Worm (Caenorhabditis elegans) whole organism, young adult: ENCODE results near the gene F18E3.13.
A peak's percentile ranks its signal among the peaks of the same experiment; 100 is the strongest.

Experiments used
- B0035.1 ChIP-seq: sonication (generic microtip); optimal IDR thresholded peaks from 2 replicates; lab custom pipeline; 2016; ENCODE audit warnings: missing genetic modification characterization, mild to moderate bottlenecking, missing compliant biosample characterization, missing genotype, missing genetic modification reagents
- C06A6.2 ChIP-seq: fragments of 200-800 bp; sonication (Bioruptor generic); conservative IDR thresholded peaks from 2 replicates; pipeline ENCODE4 v1.3.6; 2022; ENCODE audit warnings: missing genetic modification characterization, missing compliant biosample characterization
- F10E7.11 ChIP-seq: sonication (generic microtip); optimal IDR thresholded peaks from 2 replicates; lab custom pipeline; 2017; ENCODE audit warnings: mild to moderate bottlenecking, missing genetic modification characterization, moderate library complexity, missing compliant biosample characterization
- F23B12.7 ChIP-seq: sonication (generic microtip); optimal IDR thresholded peaks from 2 replicates; lab custom pipeline; 2017; ENCODE audit warnings: missing genetic modification characterization, mild to moderate bottlenecking, missing compliant biosample characterization, antibody characterized with exemption, moderate library complexity; ENCODE audit not compliant: insufficient read depth
- F33H1.4 ChIP-seq: fragments of 200-800 bp; sonication (Bioruptor generic); IDR thresholded peaks from 2 replicates; pipeline ENCODE4 v1.3.6; 2022; ENCODE audit warnings: missing genetic modification reagents, missing genetic modification characterization, missing compliant biosample characterization
- F37B4.10 ChIP-seq: fragments of 200-800 bp; sonication (Bioruptor generic); IDR thresholded peaks from 2 replicates; pipeline ENCODE4 v1.3.6; 2022; ENCODE audit warnings: missing genetic modification characterization, missing compliant biosample characterization
- F39B2.1 ChIP-seq: fragments of 200-800 bp; sonication (Bioruptor generic); IDR thresholded peaks from 2 replicates; pipeline ENCODE4 v1.3.6; 2022; ENCODE audit warnings: missing genetic modification reagents, missing genetic modification characterization, missing compliant biosample characterization
- F52B5.7 ChIP-seq: sonication (generic microtip); optimal IDR thresholded peaks from 2 replicates; lab custom pipeline; 2016; ENCODE audit warnings: mild to moderate bottlenecking, missing genetic modification characterization, missing compliant biosample characterization
- F55B11.4 ChIP-seq: sonication (generic microtip); optimal IDR thresholded peaks from 2 replicates; lab custom pipeline; 2016; ENCODE audit warnings: missing compliant biosample characterization, missing genetic modification characterization, borderline replicate concordance; ENCODE audit not compliant: insufficient read depth
- F57C9.4 ChIP-seq: sonication (generic microtip); optimal IDR thresholded peaks from 2 replicates; lab custom pipeline; 2017; ENCODE audit warnings: mild to moderate bottlenecking, missing genetic modification characterization, missing compliant biosample characterization
- K11D2.4 ChIP-seq: fragments of 200-800 bp; sonication (Bioruptor generic); IDR thresholded peaks from 2 replicates; pipeline ENCODE4 v1.3.6; 2022; ENCODE audit warnings: missing genetic modification reagents, missing genetic modification characterization, missing compliant biosample characterization
- Y56A3A.18 ChIP-seq: fragments of 200-800 bp; sonication (Bioruptor generic); IDR thresholded peaks from 2 replicates; pipeline ENCODE4 v1.3.6; 2022; ENCODE audit warnings: missing genetic modification reagents, missing genetic modification characterization, missing compliant biosample characterization
- Y67H2A.10 ChIP-seq: fragments of 200-800 bp; sonication (Bioruptor generic); conservative IDR thresholded peaks from 2 replicates; pipeline ENCODE4 v1.3.6; 2022; ENCODE audit warnings: missing genetic modification reagents, missing genetic modification characterization, missing compliant biosample characterization
- attf-3 ChIP-seq: fragments of 200-800 bp; sonication (Bioruptor generic); conservative IDR thresholded peaks from 2 replicates; pipeline ENCODE4 v1.3.6; 2022; ENCODE audit warnings: missing genetic modification reagents, missing genetic modification characterization, missing compliant biosample characterization
- bed-1 ChIP-seq: fragments of 200-800 bp; sonication (Bioruptor generic); IDR thresholded peaks from 2 replicates; pipeline ENCODE4 v1.3.6; 2022; ENCODE audit warnings: missing genetic modification reagents, missing genetic modification characterization, missing compliant biosample characterization
- bed-2 ChIP-seq: fragments of 200-800 bp; sonication (Bioruptor generic); IDR thresholded peaks from 2 replicates; pipeline ENCODE4 v1.3.6; 2022; ENCODE audit warnings: missing genetic modification reagents, missing genetic modification characterization, missing compliant biosample characterization
- ceh-79 ChIP-seq: sonication (generic microtip); optimal IDR thresholded peaks from 2 replicates; lab custom pipeline; 2017; ENCODE audit warnings: mild to moderate bottlenecking, missing genetic modification characterization, missing compliant biosample characterization
- die-1 ChIP-seq: sonication (generic microtip); optimal IDR thresholded peaks from 2 replicates; lab custom pipeline; 2016; ENCODE audit warnings: missing genotype, mild to moderate bottlenecking, missing genetic modification characterization, missing compliant biosample characterization
- dpl-1 ChIP-seq: fragments of 150-350 bp; optimal IDR thresholded peaks from 2 replicates; lab custom pipeline; 2014; ENCODE audit warnings: missing biosample characterization, missing genetic modification reagents, missing genetic modification characterization
- egl-18 ChIP-seq: fragments of 200-800 bp; sonication (Bioruptor generic); IDR thresholded peaks from 2 replicates; pipeline ENCODE4 v1.3.6; 2022; ENCODE audit warnings: missing genetic modification reagents, missing genetic modification characterization, missing compliant biosample characterization
- egrh-3 ChIP-seq: fragments of 200-800 bp; sonication (Bioruptor generic); IDR thresholded peaks from 2 replicates; pipeline ENCODE4 v1.3.6; 2022; ENCODE audit warnings: missing genetic modification reagents, missing genetic modification characterization, missing compliant biosample characterization
- ekl-4 ChIP-seq: fragments of 200-800 bp; sonication (Bioruptor generic); IDR thresholded peaks from 2 replicates; pipeline ENCODE4 v1.3.6; 2022; ENCODE audit warnings: missing genetic modification reagents, missing genetic modification characterization, missing compliant biosample characterization
- fkh-3 ChIP-seq: sonication (generic microtip); optimal IDR thresholded peaks from 2 replicates; lab custom pipeline; 2016; ENCODE audit warnings: mild to moderate bottlenecking, missing genetic modification characterization, missing compliant biosample characterization
- gei-17 ChIP-seq: fragments of 200-800 bp; sonication (Bioruptor generic); optimal IDR thresholded peaks from 2 replicates; lab custom pipeline; 2018; ENCODE audit warnings: mild to moderate bottlenecking, missing genetic modification characterization, missing compliant biosample characterization
- hlh-26 ChIP-seq: fragments of 200-800 bp; sonication (Bioruptor generic); conservative IDR thresholded peaks from 2 replicates; pipeline ENCODE4 v1.3.6; 2022; ENCODE audit warnings: missing genetic modification reagents, missing genetic modification characterization, missing compliant biosample characterization
- hmg-1.2 ChIP-seq: fragments of 200-800 bp; sonication (Bioruptor generic); IDR thresholded peaks from 2 replicates; pipeline ENCODE4 v1.3.6; 2022; ENCODE audit warnings: missing genetic modification reagents, missing genetic modification characterization, missing compliant biosample characterization
- lin-54 ChIP-seq: fragments of 200-800 bp; sonication (Bioruptor generic); optimal IDR thresholded peaks from 2 replicates; lab custom pipeline; 2018; ENCODE audit warnings: mild to moderate bottlenecking, missing genetic modification characterization, missing compliant biosample characterization
- lsl-1 ChIP-seq: fragments of 200-800 bp; sonication (Bioruptor generic); optimal IDR thresholded peaks from 2 replicates; lab custom pipeline; 2018; ENCODE audit warnings: mild to moderate bottlenecking, missing genetic modification characterization, moderate library complexity, missing compliant biosample characterization
- madf-3 ChIP-seq: fragments of 200-800 bp; sonication (Bioruptor generic); IDR thresholded peaks from 2 replicates; pipeline ENCODE4 v1.3.6; 2022; ENCODE audit warnings: missing genetic modification reagents, missing genetic modification characterization, missing compliant biosample characterization
- mcd-1 ChIP-seq: fragments of 200-800 bp; sonication (Bioruptor generic); IDR thresholded peaks from 2 replicates; pipeline ENCODE4 v1.3.6; 2022; ENCODE audit warnings: missing genetic modification reagents, missing genetic modification characterization, missing compliant biosample characterization
- nhr-179 ChIP-seq: sonication (generic microtip); optimal IDR thresholded peaks from 2 replicates; lab custom pipeline; 2016; ENCODE audit warnings: mild to moderate bottlenecking, missing genetic modification characterization, missing compliant biosample characterization
- nhr-90 ChIP-seq: sonication (generic microtip); optimal IDR thresholded peaks from 2 replicates; lab custom pipeline; 2016; ENCODE audit warnings: missing genotype, mild to moderate bottlenecking, missing genetic modification characterization, missing compliant biosample characterization
- pbrm-1 ChIP-seq: fragments of 200-800 bp; sonication (Bioruptor generic); IDR thresholded peaks from 2 replicates; pipeline ENCODE4 v1.3.6; 2022; ENCODE audit warnings: missing genetic modification reagents, missing genetic modification characterization, missing compliant biosample characterization
- pha-4 ChIP-seq: fragments of 150-350 bp; sonication (generic microtip); optimal IDR thresholded peaks from 2 replicates; lab custom pipeline; 2014; ENCODE audit warnings: missing biosample characterization, missing genetic modification reagents, missing genetic modification characterization
- rpc-1 ChIP-seq, 2 experiments: fragments of 150-350 bp in 1 of 2; sonication (generic microtip) in 1 of 2; optimal IDR thresholded peaks; 2 replicates each; lab custom pipeline; 2014 to 2018; ENCODE audit warnings: missing biosample characterization in 1 of 2, missing genetic modification characterization in 1 of 2, missing genetic modification reagents in 1 of 2, missing genotype in 1 of 2
- sdz-38 ChIP-seq: sonication (generic microtip); optimal IDR thresholded peaks from 2 replicates; lab custom pipeline; 2016; ENCODE audit warnings: missing genotype, missing genetic modification characterization, missing compliant biosample characterization
- sea-2 ChIP-seq: fragments of 200-800 bp; sonication (Bioruptor generic); IDR thresholded peaks from 2 replicates; pipeline ENCODE4 v1.3.6; 2022; ENCODE audit warnings: missing genetic modification characterization, missing compliant biosample characterization
- snpc-4 ChIP-seq, 5 experiments: fragments of 150-350 bp in 1 of 5; sonication (generic microtip) in 4 of 5; optimal IDR thresholded peaks; 2 replicates each; lab custom pipeline; 2014 to 2018; ENCODE audit warnings: missing genetic modification characterization in 5 of 5, missing biosample characterization in 3 of 5, antibody characterized with exemption in 2 of 5, mild to moderate bottlenecking in 2 of 5, missing compliant biosample characterization in 2 of 5, missing genotype in 2 of 5, moderate library complexity in 2 of 5, missing genetic modification reagents in 1 of 5
- sptf-2 ChIP-seq: fragments of 200-800 bp; sonication (Bioruptor generic); optimal IDR thresholded peaks from 2 replicates; lab custom pipeline; 2018; ENCODE audit warnings: mild to moderate bottlenecking, missing genetic modification characterization, missing compliant biosample characterization
- unc-130 ChIP-seq: sonication (generic microtip); optimal IDR thresholded peaks from 2 replicates; lab custom pipeline; 2016; ENCODE audit warnings: missing genetic modification reagents, missing genetic modification characterization, missing compliant biosample characterization
- ztf-25 ChIP-seq: fragments of 200-800 bp; sonication (Bioruptor generic); IDR thresholded peaks from 2 replicates; pipeline ENCODE4 v1.3.6; 2022; ENCODE audit warnings: missing genetic modification reagents, missing genetic modification characterization, missing compliant biosample characterization
- ztf-28 ChIP-seq: fragments of 200-800 bp; sonication (Bioruptor generic); IDR thresholded peaks from 2 replicates; pipeline ENCODE4 v1.3.6; 2022; ENCODE audit warnings: missing genetic modification reagents, missing genetic modification characterization, missing compliant biosample characterization
- ztf-6 ChIP-seq: fragments of 200-800 bp; sonication (Bioruptor generic); IDR thresholded peaks from 2 replicates; pipeline ENCODE4 v1.3.6; 2022; ENCODE audit warnings: missing genetic modification reagents, missing genetic modification characterization, missing compliant biosample characterization

F18E3.13 gene

ce11 chrV:7437538-7437937, 21.6 kb downstream of the F18E3.13 start, which contains the start of gene F25E5.9:
TSS of gene F25E5.9 (minus strand) at chrV:7437919.
- TF ChIP-seq F10E7.11 (peak; percentile 63), F55B11.4 (tag; lab: Kevin White, UChicago) (no peak), nhr-90 (tag; lab: Kevin White, UChicago) (no peak), F52B5.7 (tag; lab: Kevin White, UChicago) (peak; percentile 10), rpc-1 (optimal IDR thresholded peaks at IDR 0.05; lab: Kevin White, UChicago) (no peak), rpc-1 (tag; optimal IDR thresholded peaks at IDR 0.05; lab: Kevin White, UChicago) (no peak), K11D2.4 (0 out of 2 replicates have a peak, but pooled peaks have one; percentile 16), mcd-1 (peak; percentile 18; the same call in 1 of the 2 replicates), F33H1.4 (GFP tag; lab: Robert Waterston, UW) (no peak), hmg-1.2 (GFP tag; lab: Robert Waterston, UW) (no peak), lin-54 (GFP tag; lab: Kevin White, UChicago) (no peak), ceh-79 (no peak)

- TF ChIP-seq K11D2.4 (no peak), nhr-179 (tag; lab: Kevin White, UChicago) (no peak), fkh-3 (no peak), hlh-26 (GFP tag; lab: Robert Waterston, UW) (no peak), F23B12.7 (tag; lab: Kevin White, UChicago) (no peak), Y56A3A.18 (GFP tag; lab: Robert Waterston, UW) (no peak), B0035.1 (tag; lab: Kevin White, UChicago) (no peak), unc-130 (no peak), ztf-28 (no peak), pha-4 (no peak), sptf-2 (GFP tag; lab: Kevin White, UChicago) (no peak)
Measured at ce11 chrV:7437985-7438384, 22.0 kb downstream of the F18E3.13 start, which contains the start of gene F25E5.16. TSS of gene F25E5.16 (plus strand) at chrV:7438285.

ce11 chrV:7439807-7440206, 23.8 kb downstream of the F18E3.13 start, which contains the start of gene try-13:
TSS of gene try-13 (plus strand) at chrV:7440107.
- TF ChIP-seq hlh-26 (GFP tag; lab: Robert Waterston, UW) (no peak), lsl-1 (GFP tag; lab: Kevin White, UChicago) (no peak), C06A6.2 (GFP tag; lab: Robert Waterston, UW) (no peak), sdz-38 (tag; lab: Kevin White, UChicago) (no peak), snpc-4 (GFP tag; optimal IDR thresholded peaks at IDR 0.05; lab: Kevin White, UChicago) (no peak), snpc-4 (tag; optimal IDR thresholded peaks at IDR 0.05; lab: Kevin White, UChicago) (no peak), die-1 (tag; lab: Kevin White, UChicago) (no peak), madf-3 (GFP tag; lab: Robert Waterston, UW) (no peak), gei-17 (GFP tag; lab: Kevin White, UChicago) (no peak), Y56A3A.18 (GFP tag; lab: Robert Waterston, UW) (no peak), F57C9.4 (no peak), dpl-1 (no peak)

ce11 chrV:7443480-7443879, 27.5 kb downstream of the F18E3.13 start:
- 0 out of 2 replicates have a peak, but pooled peaks have one; percentile 20 for TF ChIP-seq bed-1 (GFP tag; lab: Robert Waterston, UW)
- TF ChIP-seq Y67H2A.10 = peak; percentile 19; the same call in 1 of the 2 replicates
- TF ChIP-seq sea-2 (GFP tag; lab: Robert Waterston, UW) = 0 out of 2 replicates have a peak, but pooled peaks have one; percentile 33
- 0 out of 2 replicates have a peak, but pooled peaks have one; percentile 43 for TF ChIP-seq ztf-28
- 0 out of 2 replicates have a peak, but pooled peaks have one; percentile 53 for TF ChIP-seq egl-18 (GFP tag; lab: Robert Waterston, UW)
- peak; percentile 9; the same call in 1 of the 2 replicates for TF ChIP-seq bed-2 (GFP tag; lab: Robert Waterston, UW)
- TF ChIP-seq F37B4.10 (GFP tag; lab: Robert Waterston, UW) = peak; percentile 94; the same call in 1 of the 2 replicates
- TF ChIP-seq F39B2.1 = 0 out of 2 replicates have a peak, but pooled peaks have one; percentile 51
- peak; percentile 88 for TF ChIP-seq egrh-3
- 0 out of 2 replicates have a peak, but pooled peaks have one; percentile 75 for TF ChIP-seq ztf-25 (GFP tag; lab: Robert Waterston, UW)
- peak; percentile 62 for TF ChIP-seq attf-3
- 0 out of 2 replicates have a peak, but pooled peaks have one; percentile 34 for TF ChIP-seq pbrm-1 (GFP tag; lab: Robert Waterston, UW)
- 0 out of 2 replicates have a peak, but pooled peaks have one; percentile 35 for TF ChIP-seq ztf-6
- peak; percentile 21; the same call in 1 of the 2 replicates for TF ChIP-seq ekl-4
